Fruit fly (Drosophila melanogaster) whole organism, embryonic: Measurements from ENCODE around the gene p38b.

ENCODE experiments used
- Aef1 ChIP-seq: fragments of 200-800 bp; sonication (Bioruptor generic); IDR thresholded peaks from 3 replicates; pipeline ENCODE4 v1.3.6; 2022; ENCODE audit warnings: missing biosample characterization, missing genetic modification characterization
- Bgb ChIP-seq: fragments of 200-800 bp; sonication (Bioruptor generic); IDR thresholded peaks from 2 replicates; pipeline ENCODE4 v1.3.6; 2022; ENCODE audit warnings: missing biosample characterization, missing genetic modification characterization; ENCODE audit not compliant: partially characterized antibody
- C15 ChIP-seq: fragments of 200-800 bp; sonication (Bioruptor generic); IDR thresholded peaks from 3 replicates; pipeline ENCODE4 v1.3.6; 2022; ENCODE audit warnings: missing biosample characterization, missing genetic modification characterization
- CG12744 ChIP-seq: fragments of 200-800 bp; sonication (Bioruptor generic); optimal IDR thresholded peaks from 2 replicates; lab custom pipeline; 2016; ENCODE audit warnings: missing biosample characterization, missing genetic modification characterization
- CG13123 ChIP-seq: fragments of 200-800 bp; sonication (Bioruptor generic); optimal IDR thresholded peaks from 2 replicates; lab custom pipeline; 2016; ENCODE audit warnings: missing biosample characterization, missing genetic modification characterization
- CG14014 ChIP-seq: fragments of 200-800 bp; sonication (Bioruptor generic); IDR thresholded peaks from 2 replicates; pipeline ENCODE4 v1.3.6; 2022; ENCODE audit warnings: missing biosample characterization, missing genetic modification characterization
- CG15011 ChIP-seq: fragments of 200-800 bp; sonication (Bioruptor generic); optimal IDR thresholded peaks from 3 replicates; lab custom pipeline; 2018; ENCODE audit warnings: missing biosample characterization, mild to moderate bottlenecking, missing genetic modification characterization
- CG15479 ChIP-seq: fragments of 200-800 bp; sonication (Bioruptor generic); optimal IDR thresholded peaks from 3 replicates; lab custom pipeline; 2019; ENCODE audit warnings: missing biosample characterization, mild to moderate bottlenecking, missing genetic modification characterization, moderate library complexity
- CG2116 ChIP-seq: fragments of 200-800 bp; sonication (Bioruptor generic); optimal IDR thresholded peaks from 3 replicates; lab custom pipeline; 2018; ENCODE audit warnings: missing biosample characterization, mild to moderate bottlenecking, missing genetic modification characterization
- CG2120 ChIP-seq: fragments of 200-800 bp; sonication (Bioruptor generic); optimal IDR thresholded peaks from 3 replicates; lab custom pipeline; 2016; ENCODE audit warnings: missing biosample characterization, missing genetic modification characterization
- CG33557 ChIP-seq: fragments of 200-800 bp; sonication (Bioruptor generic); optimal IDR thresholded peaks from 2 replicates; lab custom pipeline; 2019; ENCODE audit warnings: missing biosample characterization, mild to moderate bottlenecking, missing genetic modification characterization, moderate library complexity
- CG3847 ChIP-seq: fragments of 200-800 bp; sonication (Bioruptor generic); IDR thresholded peaks from 2 replicates; pipeline ENCODE4 v1.3.6; 2022; ENCODE audit warnings: missing biosample characterization, missing genetic modification characterization
- CG4328 ChIP-seq: fragments of 200-800 bp; sonication (Bioruptor generic); optimal IDR thresholded peaks from 3 replicates; lab custom pipeline; 2017; ENCODE audit warnings: missing biosample characterization, missing genetic modification reagents, missing genetic modification characterization
- CG4854 ChIP-seq: fragments of 200-800 bp; sonication (Bioruptor generic); optimal IDR thresholded peaks from 2 replicates; lab custom pipeline; 2016; ENCODE audit warnings: missing biosample characterization, missing genetic modification characterization, inconsistent platforms
- CG6175 ChIP-seq: fragments of 200-800 bp; sonication (Bioruptor generic); IDR thresholded peaks from 3 replicates; pipeline ENCODE4 v1.3.6; 2022; ENCODE audit warnings: missing biosample characterization, missing genetic modification characterization
- CG7357 ChIP-seq: fragments of 200-800 bp; sonication (Bioruptor generic); IDR thresholded peaks from 3 replicates; pipeline ENCODE4 v1.3.6; 2022; ENCODE audit warnings: missing biosample characterization, missing genetic modification characterization
- CG7963 ChIP-seq: fragments of 200-800 bp; sonication (Bioruptor generic); IDR thresholded peaks from 3 replicates; pipeline ENCODE4 v1.3.6; 2022; ENCODE audit warnings: missing biosample characterization, missing genetic modification characterization; ENCODE audit not compliant: partially characterized antibody
- Deaf1 ChIP-seq: fragments of 200-800 bp; optimal IDR thresholded peaks from 3 replicates; lab custom pipeline; 2019; ENCODE audit warnings: missing biosample characterization, mild to moderate bottlenecking, missing genetic modification characterization, moderate library complexity
- Doc3 ChIP-seq: fragments of 200-800 bp; sonication (Bioruptor generic); IDR thresholded peaks from 3 replicates; pipeline ENCODE4 v1.3.6; 2022; ENCODE audit warnings: missing biosample characterization, missing genetic modification characterization; ENCODE audit not compliant: partially characterized antibody
- E2f1 ChIP-seq: fragments of 200-800 bp; sonication (Bioruptor generic); IDR thresholded peaks from 2 replicates; pipeline ENCODE4 v1.3.6; 2022; ENCODE audit warnings: missing biosample characterization, missing genetic modification characterization
- ERR ChIP-seq: fragments of 200-800 bp; sonication (Bioruptor generic); optimal IDR thresholded peaks from 2 replicates; lab custom pipeline; 2016; ENCODE audit warnings: missing biosample characterization, missing genetic modification characterization
- HmgZ ChIP-seq: fragments of 200-800 bp; sonication (Bioruptor generic); optimal IDR thresholded peaks from 2 replicates; lab custom pipeline; 2018; ENCODE audit warnings: missing biosample characterization, mild to moderate bottlenecking, missing genetic modification characterization
- Hr78 ChIP-seq, 2 experiments: fragments of 200-800 bp in 1 of 2; fragments of >200 bp in 1 of 2; sonication (Bioruptor generic) in 1 of 2; optimal IDR thresholded peaks; 2 replicates each; lab custom pipeline; 2017 to 2019; ENCODE audit warnings: missing biosample characterization in 2 of 2, missing genetic modification characterization in 2 of 2, mild to moderate bottlenecking in 1 of 2, moderate library complexity in 1 of 2
- Hsf ChIP-seq: fragments of 200-800 bp; sonication (Bioruptor generic); optimal IDR thresholded peaks from 3 replicates; lab custom pipeline; 2016; ENCODE audit warnings: missing biosample characterization, missing genetic modification characterization
- Kr ChIP-seq: fragments of 200-800 bp; sonication (Bioruptor generic); optimal IDR thresholded peaks from 2 replicates; lab custom pipeline; 2017; ENCODE audit warnings: missing biosample characterization, mild to moderate bottlenecking, missing genetic modification characterization
- Mrtf ChIP-seq: fragments of 200-800 bp; sonication (Bioruptor generic); IDR thresholded peaks from 3 replicates; pipeline ENCODE4 v1.3.6; 2022; ENCODE audit warnings: missing biosample characterization, missing genetic modification characterization
- Six4 ChIP-seq: fragments of 200-800 bp; sonication (Bioruptor generic); optimal IDR thresholded peaks from 2 replicates; lab custom pipeline; 2016; ENCODE audit warnings: missing biosample characterization, missing genetic modification characterization
- Stat92E ChIP-seq, 3 experiments: fragments of >200 bp in 2 of 3; fragments of 200-800 bp in 1 of 3; sonication (Bioruptor generic) in 1 of 3; optimal IDR thresholded peaks; 2 replicates each; lab custom pipeline; 2017 to 2019; ENCODE audit warnings: missing biosample characterization in 3 of 3, missing genetic modification characterization in 3 of 3, mild to moderate bottlenecking in 1 of 3, moderate library complexity in 1 of 3
- Trl ChIP-seq, 3 experiments: fragments of >200 bp in 2 of 3; fragments of 200-800 bp in 1 of 3; sonication (Bioruptor generic) in 1 of 3; optimal IDR thresholded peaks; 2 replicates in 1 of 3; 3 replicates in 2 of 3; lab custom pipeline; 2016 to 2017; ENCODE audit warnings: missing biosample characterization in 1 of 3, missing genetic modification characterization in 1 of 3
- Vsx1 ChIP-seq: fragments of 200-800 bp; sonication (Bioruptor generic); optimal IDR thresholded peaks from 2 replicates; lab custom pipeline; 2017; ENCODE audit warnings: missing biosample characterization, mild to moderate bottlenecking, missing genetic modification characterization, missing genetic modification reagents
- ac ChIP-seq: fragments of 200-800 bp; sonication (Bioruptor generic); optimal IDR thresholded peaks from 3 replicates; lab custom pipeline; 2017; ENCODE audit warnings: missing biosample characterization, mild to moderate bottlenecking, missing genetic modification characterization
- cg ChIP-seq: fragments of 200-800 bp; sonication (Bioruptor generic); optimal IDR thresholded peaks from 3 replicates; lab custom pipeline; 2019; ENCODE audit warnings: missing biosample characterization, mild to moderate bottlenecking, missing genetic modification characterization, moderate library complexity
- crol ChIP-seq: fragments of 200-800 bp; sonication (Bioruptor generic); IDR thresholded peaks from 2 replicates; pipeline ENCODE4 v1.3.6; 2022; ENCODE audit warnings: missing biosample characterization, missing genetic modification characterization
- dan ChIP-seq: fragments of 200-800 bp; sonication (Bioruptor generic); IDR thresholded peaks from 2 replicates; pipeline ENCODE4 v1.3.6; 2022; ENCODE audit warnings: missing biosample characterization, missing genetic modification characterization
- danr ChIP-seq: fragments of 200-800 bp; sonication (Bioruptor generic); IDR thresholded peaks from 2 replicates; pipeline ENCODE4 v1.3.6; 2022; ENCODE audit warnings: missing biosample characterization, missing genetic modification characterization
- ems ChIP-seq: fragments of 200-800 bp; sonication (Bioruptor generic); optimal IDR thresholded peaks from 3 replicates; lab custom pipeline; 2016; ENCODE audit warnings: missing biosample characterization, missing genetic modification characterization
- fd96Cb ChIP-seq: fragments of 200-800 bp; sonication (Bioruptor generic); optimal IDR thresholded peaks from 2 replicates; lab custom pipeline; 2018; ENCODE audit warnings: missing biosample characterization, mild to moderate bottlenecking, missing genetic modification characterization, moderate library complexity
- gcm ChIP-seq: fragments of 200-800 bp; sonication (Bioruptor generic); optimal IDR thresholded peaks from 2 replicates; lab custom pipeline; 2019; ENCODE audit warnings: missing biosample characterization, mild to moderate bottlenecking, missing genetic modification characterization, moderate library complexity
- gro ChIP-seq: fragments of 200-800 bp; sonication (Bioruptor generic); optimal IDR thresholded peaks from 2 replicates; lab custom pipeline; 2016; ENCODE audit warnings: missing biosample characterization, missing genetic modification characterization
- hbn ChIP-seq: fragments of 200-800 bp; sonication (Bioruptor generic); IDR thresholded peaks from 2 replicates; pipeline ENCODE4 v1.3.6; 2022; ENCODE audit warnings: missing biosample characterization, missing genetic modification characterization; ENCODE audit not compliant: partially characterized antibody
- kay ChIP-seq: fragments of 200-800 bp; sonication (Bioruptor generic); optimal IDR thresholded peaks from 2 replicates; lab custom pipeline; 2016; ENCODE audit warnings: missing biosample characterization, missing genetic modification characterization
- mirr ChIP-seq: fragments of 200-800 bp; sonication (Bioruptor generic); optimal IDR thresholded peaks from 3 replicates; lab custom pipeline; 2018; ENCODE audit warnings: missing biosample characterization, mild to moderate bottlenecking, missing genetic modification characterization
- nmo ChIP-seq: fragments of 200-800 bp; sonication (Bioruptor generic); optimal IDR thresholded peaks from 2 replicates; lab custom pipeline; 2018; ENCODE audit warnings: missing biosample characterization, mild to moderate bottlenecking, missing genetic modification characterization, moderate library complexity
- peb ChIP-seq: fragments of 200-800 bp; sonication (Bioruptor generic); IDR thresholded peaks from 2 replicates; pipeline ENCODE4 v1.3.6; 2022; ENCODE audit warnings: missing biosample characterization, missing genetic modification characterization
- rib ChIP-seq: fragments of 200-800 bp; sonication (Bioruptor generic); IDR thresholded peaks from 2 replicates; pipeline ENCODE4 v1.3.6; 2022; ENCODE audit warnings: missing biosample characterization, missing genetic modification characterization
- row ChIP-seq: fragments of 200-800 bp; sonication (Bioruptor generic); IDR thresholded peaks from 3 replicates; pipeline ENCODE4 v1.3.6; 2022; ENCODE audit warnings: missing biosample characterization, missing genetic modification characterization
- sisA ChIP-seq: fragments of 200-800 bp; sonication (Bioruptor generic); IDR thresholded peaks from 2 replicates; pipeline ENCODE4 v1.3.6; 2022; ENCODE audit warnings: missing biosample characterization, missing genetic modification characterization
- sr ChIP-seq: fragments of 200-800 bp; sonication (Bioruptor generic); IDR thresholded peaks from 3 replicates; pipeline ENCODE4 v1.3.6; 2022; ENCODE audit warnings: missing biosample characterization, missing genetic modification characterization
- tin ChIP-seq: fragments of 200-800 bp; sonication (Bioruptor generic); optimal IDR thresholded peaks from 3 replicates; lab custom pipeline; 2016; ENCODE audit warnings: missing biosample characterization, missing genetic modification characterization
- unc-4 ChIP-seq: fragments of 200-800 bp; sonication (Bioruptor generic); IDR thresholded peaks from 2 replicates; pipeline ENCODE4 v1.3.6; 2022; ENCODE audit warnings: missing biosample characterization, missing genetic modification characterization; ENCODE audit not compliant: partially characterized antibody
- vvl ChIP-seq: fragments of 200-800 bp; sonication (Bioruptor generic); IDR thresholded peaks from 2 replicates; pipeline ENCODE4 v1.3.6; 2022; ENCODE audit warnings: missing biosample characterization, missing genetic modification characterization

p38b gene

DNA sequence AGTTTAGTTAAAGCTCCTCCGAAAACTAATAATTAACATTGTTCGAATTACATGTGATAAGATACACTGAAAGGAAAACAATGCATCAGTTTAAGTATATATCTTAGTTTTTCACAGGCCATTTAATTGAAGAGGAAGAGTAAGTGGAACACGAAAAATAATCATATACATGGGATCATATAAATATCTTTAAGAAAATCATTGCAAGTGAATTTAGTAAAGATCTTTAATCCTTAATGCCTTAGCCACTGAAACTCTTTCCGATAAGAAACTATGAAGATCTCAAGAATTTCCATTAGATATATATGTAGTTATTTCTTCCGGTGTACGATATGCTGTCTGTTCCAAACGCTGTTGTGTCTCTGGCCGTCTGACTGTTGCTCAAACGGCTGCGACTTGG, 1.8 kb upstream of the p38b start (continued):
- TF ChIP-seq gro (GFP tag; lab: Kevin White, UChicago) (peak; percentile 62), CG15479 (no peak), CG15011 (GFP tag; lab: Kevin White, UChicago) (peak; percentile 4), Vsx1 (GFP tag; lab: Kevin White, UChicago) (peak; percentile 30), peb (GFP tag; lab: Robert Waterston, UW) (no peak), Kr (GFP tag; lab: Kevin White, UChicago) (no peak), hbn (no peak), CG2116 (peak; percentile 29), gcm (GFP tag; lab: Kevin White, UChicago) (peak; percentile 44), Deaf1 (tag; lab: Kevin White, UChicago) (peak; percentile 40), row (GFP tag; lab: Robert Waterston, UW) (peak; percentile 65; the same call in 2 of the 3 replicates), CG13123 (GFP tag; lab: Kevin White, UChicago) (no peak), CG14014 (GFP tag; lab: Robert Waterston, UW) (peak; percentile 59), CG6175 (no peak), fd96Cb (tag; lab: Kevin White, UChicago) (peak; percentile 61), HmgZ (tag; lab: Kevin White, UChicago) (peak; percentile 19), ERR (GFP tag; lab: Kevin White, UChicago) (no peak), dan (GFP tag; lab: Robert Waterston, UW) (no peak), Hsf (GFP tag; lab: Kevin White, UChicago) (peak; percentile 58), cg (GFP tag; lab: Kevin White, UChicago) (no peak), kay (GFP tag; lab: Kevin White, UChicago) (peak; percentile 23), CG4328 (no peak), unc-4 (GFP tag; lab: Robert Waterston, UW) (no peak), Stat92E (GFP tag; optimal IDR thresholded peaks at IDR 0.05; lab: Kevin White, UChicago) (no peak), CG12744 (GFP tag; lab: Kevin White, UChicago) (no peak), danr (GFP tag; lab: Robert Waterston, UW) (no peak), CG7963 (no peak), Bgb (GFP tag; lab: Robert Waterston, UW) (no peak), ac (GFP tag; lab: Kevin White, UChicago) (no peak), mirr (GFP tag; lab: Kevin White, UChicago) (no peak), sr (no peak), CG33557 (no peak), CG2120 (GFP tag; lab: Kevin White, UChicago) (peak; percentile 77), nmo (GFP tag; lab: Kevin White, UChicago) (peak; percentile 84), Doc3 (GFP tag; lab: Robert Waterston, UW) (no peak), CG4854 (peak; percentile 43), rib (GFP tag; lab: Robert Waterston, UW) (no peak), Six4 (GFP tag; lab: Kevin White, UChicago) (peak; percentile 5), C15 (GFP tag; lab: Robert Waterston, UW) (no peak), Aef1 (GFP tag; lab: Robert Waterston, UW) (peak; percentile 59), vvl (GFP tag; lab: Robert Waterston, UW) (peak; percentile 52), CG7357 (GFP tag; lab: Robert Waterston, UW) (no peak), E2f1 (GFP tag; lab: Robert Waterston, UW) (peak; percentile 53), crol (GFP tag; lab: Robert Waterston, UW) (no peak), Hr78 (GFP tag; optimal IDR thresholded peaks at IDR 0.05; lab: Kevin White, UChicago) (no peak), sisA (GFP tag; lab: Robert Waterston, UW) (peak; percentile 59), Mrtf (GFP tag; lab: Robert Waterston, UW) (0 out of 3 replicates have a peak, but pooled peaks have one; percentile 34), Trl (optimal IDR thresholded peaks at IDR 0.05; lab: Kevin White, UChicago) (no peak), Trl (GFP tag; optimal IDR thresholded peaks at IDR 0.05; lab: Kevin White, UChicago) (peak; percentile 39), ems (peak; percentile 55), CG3847 (peak; percentile 70), tin (GFP tag; lab: Kevin White, UChicago) (peak; percentile 9)
